Worm (Caenorhabditis elegans): ENCODE results near the gene C30A5.10.

C30A5.10 gene

ce11 chrIII:8163788-8164423 lies 45.8 kb downstream of the C30A5.10 start, which contains the start of gene prp-8 (continued):
- peak; percentile 34; the same call in 1 of the 2 replicates for TF ChIP-seq B0336.3 (GFP tag; IDR thresholded peaks at IDR 0.05)
- TF ChIP-seq cebp-2 (GFP tag; IDR thresholded peaks at IDR 0.05), result no peak
- TF ChIP-seq F22D6.2 (tag; optimal IDR thresholded peaks at IDR 0.05), result no peak
- peak; percentile 17; the same call in 1 of the 2 replicates for TF ChIP-seq ceh-100 (GFP tag; IDR thresholded peaks at IDR 0.05)
- TF ChIP-seq dpff-1 (tag; optimal IDR thresholded peaks at IDR 0.05), result no peak
- TF ChIP-seq ekl-4 (GFP tag; IDR thresholded peaks at IDR 0.05), result peak; percentile 51
- no peak for TF ChIP-seq bed-1 (GFP tag; IDR thresholded peaks at IDR 0.05)
- peak; percentile 3 for TF ChIP-seq snpc-1.3 (tag; optimal IDR thresholded peaks at IDR 0.05; ENCODE audit: insufficient read depth)
- TF ChIP-seq F57A8.1 (GFP tag; optimal IDR thresholded peaks at IDR 0.05), result no peak
- peak; percentile 88 for TF ChIP-seq nfyb-1 (GFP tag; IDR thresholded peaks at IDR 0.05)
- TF ChIP-seq somi-1 (GFP tag; optimal IDR thresholded peaks at IDR 0.05), result no peak
- no peak for TF ChIP-seq nfya-1 (tag; optimal IDR thresholded peaks at IDR 0.05; ENCODE audit: borderline replicate concordance, insufficient read depth)
- no peak for TF ChIP-seq ccch-3 (GFP tag; optimal IDR thresholded peaks at IDR 0.05)
- TF ChIP-seq C06A6.2 (GFP tag; conservative IDR thresholded peaks at IDR 0.05), result no peak
- TF ChIP-seq athp-1 (tag; optimal IDR thresholded peaks at IDR 0.05), result peak; percentile 71
- TF ChIP-seq repo-1 (tag; optimal IDR thresholded peaks at IDR 0.05), result no peak
- no peak for TF ChIP-seq zim-3 (tag; optimal IDR thresholded peaks at IDR 0.05)
- TF ChIP-seq ztf-26 (tag; optimal IDR thresholded peaks at IDR 0.05), result peak; percentile 39
- no peak for TF ChIP-seq hrde-1 (tag; optimal IDR thresholded peaks at IDR 0.05; ENCODE audit: borderline replicate concordance)
- peak; percentile 20 to 30 for TF ChIP-seq let-607 (tag; optimal IDR thresholded peaks at IDR 0.05)
- no peak for TF ChIP-seq F55B11.4 (tag; optimal IDR thresholded peaks at IDR 0.05; ENCODE audit: borderline replicate concordance, insufficient read depth)
- TF ChIP-seq mes-4 (tag; optimal IDR thresholded peaks at IDR 0.05), result no peak
- peak in 1 of 3 experiments; percentile 89 for TF ChIP-seq lin-35 (GFP tag; optimal IDR thresholded peaks at IDR 0.05)
- TF ChIP-seq madf-6 (GFP tag; IDR thresholded peaks at IDR 0.05), result peak; percentile 59
- peak; percentile 80 for TF ChIP-seq F23B12.7 (tag; optimal IDR thresholded peaks at IDR 0.05; ENCODE audit: insufficient read depth)
- TF ChIP-seq attf-6 (GFP tag; IDR thresholded peaks at IDR 0.05), result no peak
- TF ChIP-seq hsf-1 (GFP tag; IDR thresholded peaks at IDR 0.05), result no peak
- no peak for TF ChIP-seq madf-3 (GFP tag; IDR thresholded peaks at IDR 0.05)
- peak; percentile 79 for TF ChIP-seq dpl-1 (GFP tag; optimal IDR thresholded peaks at IDR 0.05)
- no peak for TF ChIP-seq chd-7 (tag; optimal IDR thresholded peaks at IDR 0.05)
- no peak for TF ChIP-seq nhr-27 (tag; optimal IDR thresholded peaks at IDR 0.05)
- TF ChIP-seq egl-18 (GFP tag; IDR thresholded peaks at IDR 0.05), result no peak
- TF ChIP-seq Y95B8A.8 (GFP tag; IDR thresholded peaks at IDR 0.05), result no peak
- peak; percentile 75; the same call in 1 of the 2 replicates for TF ChIP-seq Y67H2A.10 (GFP tag; conservative IDR thresholded peaks at IDR 0.05)
- 0 out of 2 replicates have a peak, but pooled peaks have one; percentile 37 for TF ChIP-seq rcor-1 (GFP tag; IDR thresholded peaks at IDR 0.05)
- TF ChIP-seq Y53F4B.3 (GFP tag; IDR thresholded peaks at IDR 0.05), result no peak
- no peak for TF ChIP-seq aptf-3 (GFP tag; IDR thresholded peaks at IDR 0.05)
- TF ChIP-seq die-1 (tag; optimal IDR thresholded peaks at IDR 0.05), result no peak
- peak; percentile 31; the same call in 1 of the 2 replicates for TF ChIP-seq cebp-1 (GFP tag; IDR thresholded peaks at IDR 0.05)
- TF ChIP-seq cebp-1 (tag; optimal IDR thresholded peaks at IDR 0.05), result peak; percentile 67
- TF ChIP-seq ceh-58 (GFP tag; IDR thresholded peaks at IDR 0.05), result no peak
- TF ChIP-seq bed-2 (GFP tag; IDR thresholded peaks at IDR 0.05), result no peak
- no peak for TF ChIP-seq unc-62 (GFP tag; optimal IDR thresholded peaks at IDR 0.05)
- peak; percentile 72 for TF ChIP-seq K12H6.12 (tag; optimal IDR thresholded peaks at IDR 0.05)
- no peak for TF ChIP-seq fkh-3 (tag; optimal IDR thresholded peaks at IDR 0.05)
- TF ChIP-seq ztf-28 (GFP tag; IDR thresholded peaks at IDR 0.05), result no peak
- TF ChIP-seq ama-1 (optimal IDR thresholded peaks at IDR 0.05), result no peak
- no peak for TF ChIP-seq ama-1 (GFP tag; optimal IDR thresholded peaks at IDR 0.05)

Measured in whole organism, young adult.